Worm (Caenorhabditis elegans): ENCODE data around the gene F57G4.11.

Gene F57G4.11

ce11 chrV:17628566-17628965, 3.6 kb downstream of the F57G4.11 start, which contains the start of gene F57G4.10:
Gene F57G4.10, plus strand, starts transcription at chrV:17628866.
- no peak for TF ChIP-seq him-1 (tag; optimal IDR thresholded peaks at IDR 0.05)
- TF ChIP-seq dao-5 (tag; optimal IDR thresholded peaks at IDR 0.05) = no peak
- no peak for TF ChIP-seq W03F9.2 (tag; optimal IDR thresholded peaks at IDR 0.05)

- TF ChIP-seq dao-5 (tag; optimal IDR thresholded peaks at IDR 0.05) = no peak
- TF ChIP-seq him-1 (tag; optimal IDR thresholded peaks at IDR 0.05) = no peak
- TF ChIP-seq W03F9.2 (tag; optimal IDR thresholded peaks at IDR 0.05) = no peak
These were observed 25.4 kb downstream of the F57G4.11 start, which contains the start of gene fbxa-192 for ce11 chrV:17650427-17650826. Gene fbxa-192, minus strand, starts transcription at chrV:17650527.

- no peak for TF ChIP-seq W03F9.2 (tag; optimal IDR thresholded peaks at IDR 0.05)
- no peak for TF ChIP-seq him-1 (tag; optimal IDR thresholded peaks at IDR 0.05)
- no peak for TF ChIP-seq dao-5 (tag; optimal IDR thresholded peaks at IDR 0.05)
These were observed 30.2 kb downstream of the F57G4.11 start for ce11 chrV:17655205-17655604.

ce11 chrV:17658824-17659223, 33.8 kb downstream of the F57G4.11 start:
- TF ChIP-seq dao-5 (tag; optimal IDR thresholded peaks at IDR 0.05) (no peak), him-1 (tag; optimal IDR thresholded peaks at IDR 0.05) (no peak), W03F9.2 (tag; optimal IDR thresholded peaks at IDR 0.05) (no peak)

ce11 chrV:17659228-17659627, 34.2 kb downstream of the F57G4.11 start, which contains the start of gene fbxa-108:
Gene fbxa-108, minus strand, starts transcription at chrV:17659385.
- TF ChIP-seq W03F9.2 (tag; optimal IDR thresholded peaks at IDR 0.05) = no peak
- TF ChIP-seq dao-5 (tag; optimal IDR thresholded peaks at IDR 0.05) = no peak
- no peak for TF ChIP-seq him-1 (tag; optimal IDR thresholded peaks at IDR 0.05)

ce11 chrV:17660003-17660402, 35.0 kb downstream of the F57G4.11 start, which contains the start of gene dgat-2:
Gene dgat-2, plus strand, starts transcription at chrV:17660303.
- TF ChIP-seq dao-5 (tag; optimal IDR thresholded peaks at IDR 0.05) (no peak), him-1 (tag; optimal IDR thresholded peaks at IDR 0.05) (no peak), W03F9.2 (tag; optimal IDR thresholded peaks at IDR 0.05) (no peak)

ce11 chrV:17662260-17662659, 37.3 kb downstream of the F57G4.11 start:
- TF ChIP-seq dao-5 (tag; optimal IDR thresholded peaks at IDR 0.05) (no peak), him-1 (tag; optimal IDR thresholded peaks at IDR 0.05) (no peak), W03F9.2 (tag; optimal IDR thresholded peaks at IDR 0.05) (no peak)

- TF ChIP-seq W03F9.2 (tag; optimal IDR thresholded peaks at IDR 0.05) (no peak), him-1 (tag; optimal IDR thresholded peaks at IDR 0.05) (no peak), dao-5 (tag; optimal IDR thresholded peaks at IDR 0.05) (no peak)
These were observed 39.4 kb downstream of the F57G4.11 start for ce11 chrV:17664367-17664766.

ce11 chrV:17665906-17666305, 40.9 kb downstream of the F57G4.11 start, which contains the start of gene F59A1.11:
Gene F59A1.11, minus strand, starts transcription at chrV:17666006.
- TF ChIP-seq dao-5 (tag; optimal IDR thresholded peaks at IDR 0.05) (no peak), W03F9.2 (tag; optimal IDR thresholded peaks at IDR 0.05) (no peak), him-1 (tag; optimal IDR thresholded peaks at IDR 0.05) (no peak)

ce11 chrV:17667676-17668075, 42.7 kb downstream of the F57G4.11 start, which contains the start of gene F59A1.12:
Gene F59A1.12, minus strand, starts transcription at chrV:17667776.
- TF ChIP-seq him-1 (tag; optimal IDR thresholded peaks at IDR 0.05) (no peak), W03F9.2 (tag; optimal IDR thresholded peaks at IDR 0.05) (no peak), dao-5 (tag; optimal IDR thresholded peaks at IDR 0.05) (no peak)

ce11 chrV:17668531-17668930, 43.5 kb downstream of the F57G4.11 start, which contains the start of gene str-89:
Gene str-89, plus strand, starts transcription at chrV:17668831.
- no peak for TF ChIP-seq W03F9.2 (tag; optimal IDR thresholded peaks at IDR 0.05)
- TF ChIP-seq dao-5 (tag; optimal IDR thresholded peaks at IDR 0.05) = no peak
- TF ChIP-seq him-1 (tag; optimal IDR thresholded peaks at IDR 0.05) = no peak

- TF ChIP-seq him-1 (tag; optimal IDR thresholded peaks at IDR 0.05) = no peak
- TF ChIP-seq W03F9.2 (tag; optimal IDR thresholded peaks at IDR 0.05) = no peak
- TF ChIP-seq dao-5 (tag; optimal IDR thresholded peaks at IDR 0.05) = no peak
These were observed 48.3 kb downstream of the F57G4.11 start, which contains the start of gene str-93 for ce11 chrV:17673343-17673742. Gene str-93, minus strand, starts transcription at chrV:17673443.

ce11 chrV:17676553-17676952, 51.5 kb downstream of the F57G4.11 start, which contains the start of gene str-92:
Gene str-92, minus strand, starts transcription at chrV:17676653.
- TF ChIP-seq him-1 (tag; optimal IDR thresholded peaks at IDR 0.05) (no peak), W03F9.2 (tag; optimal IDR thresholded peaks at IDR 0.05) (no peak), dao-5 (tag; optimal IDR thresholded peaks at IDR 0.05) (no peak)
